Worm (Caenorhabditis elegans) whole organism, early embryonic: ENCODE results near the gene srsx-12.

Experiments
- ama-1 ChIP-seq: fragments of 150-350 bp; optimal IDR thresholded peaks from 2 replicates; lab custom pipeline; 2014
- flt-1 ChIP-seq: fragments of 200-800 bp; sonication (Bioruptor generic); IDR thresholded peaks from 2 replicates; pipeline ENCODE4 v1.3.6; 2022; ENCODE audit warnings: missing genetic modification characterization, missing compliant biosample characterization
- hmbx-1 ChIP-seq: sonication (generic microtip); optimal IDR thresholded peaks from 2 replicates; lab custom pipeline; 2016; ENCODE audit warnings: mild to moderate bottlenecking, missing genetic modification characterization, missing compliant biosample characterization
- hnd-1 ChIP-seq: sonication (generic microtip); optimal IDR thresholded peaks from 2 replicates; lab custom pipeline; 2016; ENCODE audit warnings: missing genetic modification characterization, missing compliant biosample characterization
- tbx-11 ChIP-seq: fragments of 200-800 bp; sonication (Bioruptor generic); IDR thresholded peaks from 2 replicates; pipeline ENCODE4 v1.3.6; 2022; ENCODE audit warnings: missing genetic modification characterization, missing compliant biosample characterization
- tra-4 ChIP-seq: sonication (generic microtip); optimal IDR thresholded peaks from 2 replicates; lab custom pipeline; 2017; ENCODE audit warnings: missing genetic modification characterization, missing compliant biosample characterization

- TF ChIP-seq hmbx-1 (tag; lab: Kevin White, UChicago) = no peak
- TF ChIP-seq tbx-11 = no peak
- TF ChIP-seq ama-1 = no peak
- TF ChIP-seq hnd-1 (tag; lab: Kevin White, UChicago) = no peak
- no peak for TF ChIP-seq flt-1 (GFP tag; lab: Robert Waterston, UW)
- no peak for TF ChIP-seq tra-4 (tag; lab: Kevin White, UChicago)
These were observed 7.8 kb downstream of the srsx-12 start, which contains the start of gene srsx-9 for ce11 chrV:4972943-4973342.
